Worm (Caenorhabditis elegans) whole organism, mixed stage, embryonic: ENCODE results near the gene srp-7.

Experiments
- M03D4.4 ChIP-seq: sonication (generic microtip); optimal IDR thresholded peaks from 2 replicates; lab custom pipeline; 2017; ENCODE audit warnings: mild to moderate bottlenecking, missing genetic modification characterization, missing compliant biosample characterization
- ceh-39 ChIP-seq: fragments of 150-350 bp; optimal IDR thresholded peaks from 2 replicates; lab custom pipeline; 2014; ENCODE audit warnings: missing biosample characterization, missing genetic modification characterization
- lsy-2 ChIP-seq: fragments of 150-350 bp; optimal IDR thresholded peaks from 2 replicates; lab custom pipeline; 2014; ENCODE audit warnings: missing biosample characterization, missing genetic modification characterization
- nhr-76 ChIP-seq: sonication (generic microtip); optimal IDR thresholded peaks from 2 replicates; lab custom pipeline; 2017; ENCODE audit warnings: missing biosample characterization, missing genetic modification characterization
- sem-2 ChIP-seq: fragments of 200-800 bp; sonication (Bioruptor generic); optimal IDR thresholded peaks from 2 replicates; lab custom pipeline; 2018; ENCODE audit warnings: mild to moderate bottlenecking, missing genetic modification characterization, missing compliant biosample characterization
- tbx-8 ChIP-seq: fragments of 200-800 bp; sonication (Bioruptor generic); optimal IDR thresholded peaks from 2 replicates; lab custom pipeline; 2018; ENCODE audit warnings: mild to moderate bottlenecking, missing genetic modification characterization, moderate library complexity, missing compliant biosample characterization
- unc-39 ChIP-seq: fragments of 150-350 bp; optimal IDR thresholded peaks from 2 replicates; lab custom pipeline; 2014; ENCODE audit warnings: missing biosample characterization, missing genetic modification characterization
- zip-8 ChIP-seq: fragments of 150-350 bp; optimal IDR thresholded peaks from 2 replicates; lab custom pipeline; 2014; ENCODE audit warnings: missing biosample characterization, missing genetic modification characterization

DNA sequence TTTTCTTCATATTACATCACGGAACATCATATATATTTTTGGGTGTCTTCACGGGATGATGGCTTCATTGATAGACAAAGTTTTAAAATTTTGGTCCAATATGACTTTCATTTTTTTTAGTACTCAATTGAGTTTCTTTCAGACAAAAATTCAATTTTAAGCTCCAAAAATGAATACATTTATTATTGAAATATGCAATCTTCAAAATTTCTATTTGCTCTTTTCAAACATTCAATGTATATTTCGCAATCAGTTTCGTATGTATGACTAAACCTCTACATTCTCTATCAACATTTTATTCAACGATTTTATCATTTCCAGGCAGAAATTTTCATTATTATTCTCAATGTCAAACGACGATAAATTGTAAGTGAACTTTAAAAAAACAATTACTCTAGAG is 4.5 kb downstream of the srp-7 start, which contains the start of gene srp-8:
- no peak for TF ChIP-seq lsy-2
- no peak for TF ChIP-seq sem-2 (GFP tag; lab: Kevin White, UChicago)
- no peak for TF ChIP-seq nhr-76 (tag; lab: Kevin White, UChicago)
- TF ChIP-seq zip-8 (tag; lab: Kevin White, UChicago), result no peak
- no peak for TF ChIP-seq tbx-8 (GFP tag; lab: Kevin White, UChicago)
- no peak for TF ChIP-seq M03D4.4 (tag; lab: Kevin White, UChicago)
- TF ChIP-seq ceh-39 (tag; lab: Kevin White, UChicago), result no peak
- no peak for TF ChIP-seq unc-39
